Fruit fly (Drosophila melanogaster) whole organism, pupa: Measurements from ENCODE around the gene CG13989.

Experiments
- CG15710 ChIP-seq: fragments of 200-800 bp; sonication (Bioruptor generic); optimal IDR thresholded peaks from 2 replicates; lab custom pipeline; 2018; ENCODE audit warnings: missing biosample characterization, mild to moderate bottlenecking, missing genetic modification characterization, moderate library complexity
- CG34367 ChIP-seq: fragments of 200-800 bp; sonication (Bioruptor generic); optimal IDR thresholded peaks from 2 replicates; lab custom pipeline; 2018; ENCODE audit warnings: missing biosample characterization, mild to moderate bottlenecking, missing genetic modification characterization
- CG4496 ChIP-seq: fragments of 200-800 bp; sonication (Bioruptor generic); IDR thresholded peaks from 3 replicates; pipeline ENCODE4 v1.3.6; 2022; ENCODE audit warnings: missing biosample characterization, missing genetic modification characterization
- CG8159 ChIP-seq: fragments of 200-800 bp; sonication (Bioruptor generic); optimal IDR thresholded peaks from 3 replicates; lab custom pipeline; 2018; ENCODE audit warnings: missing biosample characterization, mild to moderate bottlenecking, missing genetic modification characterization, moderate library complexity
- CG8301 ChIP-seq: fragments of 200-800 bp; sonication (Bioruptor generic); optimal IDR thresholded peaks from 2 replicates; lab custom pipeline; 2018; ENCODE audit warnings: missing biosample characterization, mild to moderate bottlenecking, missing genetic modification characterization
- CG9948 ChIP-seq: fragments of 200-800 bp; sonication (Bioruptor generic); optimal IDR thresholded peaks from 2 replicates; lab custom pipeline; 2018; ENCODE audit warnings: missing biosample characterization, mild to moderate bottlenecking, missing genetic modification characterization, moderate library complexity
- D1 ChIP-seq: fragments of 200-800 bp; sonication (Bioruptor generic); optimal IDR thresholded peaks from 2 replicates; lab custom pipeline; 2018; ENCODE audit warnings: missing biosample characterization, mild to moderate bottlenecking, missing genetic modification characterization, moderate library complexity
- EcR ChIP-seq: fragments of 200-800 bp; sonication (Bioruptor generic); optimal IDR thresholded peaks from 3 replicates; lab custom pipeline; 2019; ENCODE audit warnings: missing biosample characterization, missing genetic modification characterization, mild to moderate bottlenecking, moderate library complexity, missing genetic modification reagents
- Pif1B ChIP-seq: fragments of 200-800 bp; sonication (Bioruptor generic); optimal IDR thresholded peaks from 3 replicates; lab custom pipeline; 2016; ENCODE audit warnings: missing biosample characterization, missing genetic modification characterization
- Snoo ChIP-seq: fragments of 200-800 bp; sonication (Bioruptor generic); optimal IDR thresholded peaks from 3 replicates; lab custom pipeline; 2017; ENCODE audit warnings: missing biosample characterization, mild to moderate bottlenecking, missing genetic modification characterization, inconsistent platforms
- fd96Ca ChIP-seq: fragments of 200-800 bp; sonication (Bioruptor generic); IDR thresholded peaks from 3 replicates; pipeline ENCODE4 v1.3.6; 2022; ENCODE audit warnings: missing biosample characterization, missing genetic modification characterization
- gl ChIP-seq: fragments of 200-800 bp; sonication (Bioruptor generic); optimal IDR thresholded peaks from 2 replicates; lab custom pipeline; 2018; ENCODE audit warnings: missing biosample characterization, mild to moderate bottlenecking, missing genetic modification characterization
- rn ChIP-seq: fragments of 200-800 bp; sonication (Bioruptor generic); IDR thresholded peaks from 2 replicates; pipeline ENCODE4 v1.3.6; 2022; ENCODE audit warnings: missing biosample characterization, missing genetic modification characterization

DNA sequence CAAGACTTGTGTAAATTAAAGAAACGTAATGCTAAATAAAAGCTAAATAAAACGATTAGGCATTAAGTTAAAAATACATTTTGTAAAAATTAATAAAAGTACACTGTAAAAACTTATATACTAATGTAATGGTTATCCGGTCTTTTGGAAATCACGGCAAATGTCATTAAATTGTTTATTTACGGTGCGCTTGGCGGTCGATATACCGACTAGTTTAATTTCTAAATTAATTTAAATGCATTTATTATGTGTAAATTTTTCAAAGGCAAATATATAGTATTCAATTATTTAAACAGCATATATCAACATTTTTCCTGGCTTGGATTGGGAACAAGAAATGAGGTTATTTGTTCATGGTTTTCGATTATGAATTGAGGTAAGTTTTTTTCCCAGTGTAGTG, 50.6 kb downstream of the CG13989 start:
- TF ChIP-seq CG8159 = no peak
- no peak for TF ChIP-seq CG34367
- no peak for TF ChIP-seq D1 (tag; lab: Kevin White, UChicago)
- TF ChIP-seq rn (GFP tag; lab: Robert Waterston, UW) = no peak
- no peak for TF ChIP-seq CG4496 (GFP tag; lab: Robert Waterston, UW)
- TF ChIP-seq Pif1B (GFP tag; lab: Kevin White, UChicago) = no peak
- TF ChIP-seq EcR = no peak
- no peak for TF ChIP-seq gl (tag; lab: Kevin White, UChicago)
- TF ChIP-seq CG9948 = no peak
- TF ChIP-seq CG15710 (tag; lab: Kevin White, UChicago) = no peak
- no peak for TF ChIP-seq fd96Ca
- no peak for TF ChIP-seq CG8301
- TF ChIP-seq Snoo (tag; lab: Kevin White, UChicago) = no peak
